Worm (Caenorhabditis elegans) whole organism, L4 larva: Measurements from ENCODE around the gene nprl-2.

Experiments used
- D1046.2 ChIP-seq: fragments of 200-800 bp; sonication (Bioruptor generic); IDR thresholded peaks from 2 replicates; pipeline ENCODE4 v1.3.6; 2022; ENCODE audit warnings: missing genetic modification characterization, missing compliant biosample characterization
- F10B5.3 ChIP-seq: sonication (generic microtip); optimal IDR thresholded peaks from 2 replicates; lab custom pipeline; 2016; ENCODE audit warnings: mild to moderate bottlenecking, missing genetic modification characterization, missing compliant biosample characterization
- T20F7.1 ChIP-seq: fragments of 200-800 bp; sonication (Bioruptor generic); optimal IDR thresholded peaks from 2 replicates; lab custom pipeline; 2018; ENCODE audit warnings: mild to moderate bottlenecking, missing genetic modification characterization, missing compliant biosample characterization
- T26A8.4 ChIP-seq: fragments of 200-800 bp; sonication (Bioruptor generic); IDR thresholded peaks from 2 replicates; pipeline ENCODE4 v1.3.6; 2022; ENCODE audit warnings: missing genetic modification characterization, missing compliant biosample characterization
- Y48G9A.11 ChIP-seq: fragments of 200-800 bp; sonication (Bioruptor generic); IDR thresholded peaks from 2 replicates; pipeline ENCODE4 v1.3.6; 2022; ENCODE audit warnings: missing genetic modification reagents, missing genetic modification characterization, missing compliant biosample characterization
- Y5F2A.4 ChIP-seq: fragments of 200-800 bp; sonication (Bioruptor generic); optimal IDR thresholded peaks from 2 replicates; lab custom pipeline; 2018; ENCODE audit warnings: mild to moderate bottlenecking, missing genetic modification characterization, missing compliant biosample characterization
- ZK337.2 ChIP-seq: fragments of 200-800 bp; sonication (Bioruptor generic); IDR thresholded peaks from 2 replicates; pipeline ENCODE4 v1.3.6; 2022; ENCODE audit warnings: missing genetic modification reagents, missing genetic modification characterization, missing compliant biosample characterization
- ZK546.5 ChIP-seq, 2 experiments: sonication (generic microtip); optimal IDR thresholded peaks; 2 replicates each; lab custom pipeline; 2017; ENCODE audit warnings: missing biosample characterization in 2 of 2, missing genetic modification characterization in 2 of 2
- attf-4 ChIP-seq: sonication (generic microtip); optimal IDR thresholded peaks from 3 replicates; lab custom pipeline; 2017; ENCODE audit warnings: missing biosample characterization, missing genetic modification characterization
- ceh-28 ChIP-seq: fragments of 150-350 bp; optimal IDR thresholded peaks from 2 replicates; lab custom pipeline; 2014; ENCODE audit warnings: missing biosample characterization, missing genetic modification reagents, missing genetic modification characterization
- ceh-32 ChIP-seq: sonication (generic microtip); optimal IDR thresholded peaks from 2 replicates; lab custom pipeline; 2016; ENCODE audit warnings: mild to moderate bottlenecking, missing genetic modification characterization, missing compliant biosample characterization; ENCODE audit not compliant: poor library complexity
- ceh-44 ChIP-seq: fragments of 200-800 bp; sonication (Bioruptor generic); IDR thresholded peaks from 2 replicates; pipeline ENCODE4 v1.3.6; 2022; ENCODE audit warnings: missing genetic modification reagents, missing genetic modification characterization, missing compliant biosample characterization
- ctbp-1 ChIP-seq: fragments of 200-800 bp; sonication (Bioruptor generic); IDR thresholded peaks from 2 replicates; pipeline ENCODE4 v1.3.6; 2022; ENCODE audit warnings: missing genetic modification reagents, missing genetic modification characterization, missing compliant biosample characterization
- daf-16 ChIP-seq, 3 experiments: sonication (generic microtip); optimal IDR thresholded peaks; 2 replicates each; lab custom pipeline; 2016 to 2017; ENCODE audit warnings: missing genetic modification characterization in 3 of 3, missing genetic modification reagents in 3 of 3, mild to moderate bottlenecking in 2 of 3, missing compliant biosample characterization in 2 of 3, missing biosample characterization in 1 of 3, moderate library complexity in 1 of 3
- dmd-6 ChIP-seq: fragments of 200-800 bp; sonication (Bioruptor generic); IDR thresholded peaks from 2 replicates; pipeline ENCODE4 v1.3.6; 2022; ENCODE audit warnings: missing genetic modification reagents, missing genetic modification characterization, missing compliant biosample characterization
- dpl-1 ChIP-seq: fragments of 150-350 bp; optimal IDR thresholded peaks from 2 replicates; lab custom pipeline; 2014; ENCODE audit warnings: missing biosample characterization, missing genetic modification reagents, missing genetic modification characterization
- duxl-1 ChIP-seq: sonication (generic microtip); optimal IDR thresholded peaks from 2 replicates; lab custom pipeline; 2016; ENCODE audit warnings: mild to moderate bottlenecking, missing genetic modification characterization, moderate library complexity, missing compliant biosample characterization; ENCODE audit not compliant: poor library complexity
- dve-1 ChIP-seq: sonication (generic microtip); optimal IDR thresholded peaks from 2 replicates; lab custom pipeline; 2017; ENCODE audit warnings: antibody characterized with exemption, mild to moderate bottlenecking, missing genetic modification characterization, missing compliant biosample characterization; ENCODE audit not compliant: insufficient read depth
- egl-27 ChIP-seq: sonication (generic microtip); optimal IDR thresholded peaks from 3 replicates; lab custom pipeline; 2017; ENCODE audit warnings: missing biosample characterization, missing genetic modification reagents, missing genetic modification characterization
- egl-43 ChIP-seq: fragments of 200-800 bp; sonication (Bioruptor generic); IDR thresholded peaks from 2 replicates; pipeline ENCODE4 v1.3.6; 2022; ENCODE audit warnings: missing genetic modification reagents, missing genetic modification characterization, missing compliant biosample characterization
- hif-1 ChIP-seq, 2 experiments: sonication (generic microtip); optimal IDR thresholded peaks; 2 replicates each; lab custom pipeline; 2016 to 2017; ENCODE audit warnings: missing compliant biosample characterization in 2 of 2, missing genetic modification characterization in 2 of 2, missing genetic modification reagents in 2 of 2, missing genotype in 2 of 2, mild to moderate bottlenecking in 1 of 2
- hlh-11 ChIP-seq: fragments of 200-800 bp; sonication (Bioruptor generic); optimal IDR thresholded peaks from 2 replicates; lab custom pipeline; 2018; ENCODE audit warnings: mild to moderate bottlenecking, missing genetic modification characterization, missing compliant biosample characterization
- hlh-30 ChIP-seq: sonication (generic microtip); optimal IDR thresholded peaks from 2 replicates; lab custom pipeline; 2017; ENCODE audit warnings: antibody characterized with exemption, mild to moderate bottlenecking, missing genetic modification characterization, missing compliant biosample characterization; ENCODE audit not compliant: insufficient read depth
- hmg-1.1 ChIP-seq: fragments of 200-800 bp; sonication (Bioruptor generic); IDR thresholded peaks from 2 replicates; pipeline ENCODE4 v1.3.6; 2022; ENCODE audit warnings: missing genetic modification reagents, missing genetic modification characterization, missing compliant biosample characterization
- lim-7 ChIP-seq: fragments of 200-800 bp; sonication (Bioruptor generic); IDR thresholded peaks from 2 replicates; pipeline ENCODE4 v1.3.6; 2022; ENCODE audit warnings: missing genetic modification characterization, missing compliant biosample characterization
- lin-38 ChIP-seq: fragments of 200-800 bp; sonication (Bioruptor generic); IDR thresholded peaks from 2 replicates; pipeline ENCODE4 v1.3.6; 2022; ENCODE audit warnings: missing genetic modification reagents, missing genetic modification characterization, missing compliant biosample characterization
- lsy-2 ChIP-seq, 2 experiments: fragments of 150-350 bp in 1 of 2; sonication (generic microtip) in 1 of 2; optimal IDR thresholded peaks; 2 replicates each; lab custom pipeline; 2014 to 2017; ENCODE audit warnings: missing biosample characterization in 2 of 2, missing genetic modification characterization in 2 of 2
- madf-5 ChIP-seq, 2 experiments: fragments of 200-800 bp; sonication (Bioruptor generic); IDR thresholded peaks; 2 replicates each; pipeline ENCODE4 v1.3.6; 2022; ENCODE audit warnings: missing compliant biosample characterization in 2 of 2, missing genetic modification characterization in 2 of 2
- madf-9 ChIP-seq: fragments of 200-800 bp; sonication (Bioruptor generic); conservative IDR thresholded peaks from 2 replicates; pipeline ENCODE4 v1.3.6; 2022; ENCODE audit warnings: missing genetic modification reagents, missing genetic modification characterization, missing compliant biosample characterization
- mdt-29 ChIP-seq: fragments of 200-800 bp; sonication (Bioruptor generic); IDR thresholded peaks from 2 replicates; pipeline ENCODE4 v1.3.6; 2022; ENCODE audit warnings: missing genetic modification reagents, missing genetic modification characterization, missing compliant biosample characterization
- mep-1 ChIP-seq: fragments of 150-350 bp; sonication (generic microtip); optimal IDR thresholded peaks from 3 replicates; lab custom pipeline; 2014; ENCODE audit warnings: missing biosample characterization, missing genetic modification characterization
- mes-2 ChIP-seq: sonication (generic microtip); optimal IDR thresholded peaks from 2 replicates; lab custom pipeline; 2016; ENCODE audit warnings: missing genotype, mild to moderate bottlenecking, missing genetic modification characterization, missing compliant biosample characterization; ENCODE audit not compliant: poor library complexity, severe bottlenecking
- mxl-3 ChIP-seq: fragments of 200-800 bp; sonication (Bioruptor generic); optimal IDR thresholded peaks from 2 replicates; lab custom pipeline; 2018; ENCODE audit warnings: mild to moderate bottlenecking, missing genetic modification characterization, missing compliant biosample characterization
- nhr-11 ChIP-seq: fragments of 150-350 bp; optimal IDR thresholded peaks from 2 replicates; lab custom pipeline; 2014; ENCODE audit warnings: missing biosample characterization, missing genetic modification characterization
- nhr-111 ChIP-seq: fragments of 200-800 bp; sonication (Bioruptor generic); optimal IDR thresholded peaks from 2 replicates; lab custom pipeline; 2018; ENCODE audit warnings: mild to moderate bottlenecking, missing genetic modification characterization, missing compliant biosample characterization
- nhr-237 ChIP-seq: sonication (generic microtip); optimal IDR thresholded peaks from 2 replicates; lab custom pipeline; 2017; ENCODE audit warnings: missing biosample characterization, missing genetic modification characterization
- nhr-25 ChIP-seq: sonication (generic microtip); optimal IDR thresholded peaks from 2 replicates; lab custom pipeline; 2017; ENCODE audit warnings: missing genetic modification characterization, mild to moderate bottlenecking, missing compliant biosample characterization, antibody characterized with exemption, moderate library complexity, borderline replicate concordance; ENCODE audit not compliant: insufficient read depth
- nhr-28 ChIP-seq: fragments of 150-350 bp; optimal IDR thresholded peaks from 2 replicates; lab custom pipeline; 2014; ENCODE audit warnings: missing biosample characterization, missing genetic modification characterization
- nhr-42 ChIP-seq: fragments of 200-800 bp; sonication (Bioruptor generic); IDR thresholded peaks from 2 replicates; pipeline ENCODE4 v1.3.6; 2022; ENCODE audit warnings: missing genetic modification characterization, missing compliant biosample characterization
- nhr-77 ChIP-seq: fragments of 150-350 bp; optimal IDR thresholded peaks from 2 replicates; lab custom pipeline; 2014; ENCODE audit warnings: missing biosample characterization, missing genetic modification characterization
- pqm-1 ChIP-seq: sonication (generic microtip); optimal IDR thresholded peaks from 2 replicates; lab custom pipeline; 2017; ENCODE audit warnings: missing biosample characterization, missing genetic modification characterization
- rbr-2 ChIP-seq: sonication (generic microtip); optimal IDR thresholded peaks from 2 replicates; lab custom pipeline; 2016; ENCODE audit warnings: missing genotype, missing genetic modification characterization, missing compliant biosample characterization
- set-16 ChIP-seq: fragments of 200-800 bp; sonication (Bioruptor generic); IDR thresholded peaks from 2 replicates; pipeline ENCODE4 v1.3.6; 2022; ENCODE audit warnings: missing genetic modification reagents, missing genetic modification characterization, missing compliant biosample characterization
- snpc-1.2 ChIP-seq: fragments of 200-800 bp; sonication (Bioruptor generic); IDR thresholded peaks from 2 replicates; pipeline ENCODE4 v1.3.6; 2022; ENCODE audit warnings: missing genetic modification reagents, missing genetic modification characterization, missing compliant biosample characterization
- tra-1 ChIP-seq: fragments of 200-800 bp; sonication (Bioruptor generic); IDR thresholded peaks from 2 replicates; pipeline ENCODE4 v1.3.6; 2022; ENCODE audit warnings: missing genetic modification reagents, missing genetic modification characterization, missing compliant biosample characterization
- vab-7 ChIP-seq: fragments of 200-800 bp; sonication (Bioruptor generic); IDR thresholded peaks from 2 replicates; pipeline ENCODE4 v1.3.6; 2022; ENCODE audit warnings: missing genetic modification reagents, missing genetic modification characterization, missing compliant biosample characterization
- zag-1 ChIP-seq: fragments of 150-350 bp; optimal IDR thresholded peaks from 2 replicates; lab custom pipeline; 2014; ENCODE audit warnings: missing biosample characterization, missing genetic modification characterization
- zip-11 ChIP-seq: fragments of 200-800 bp; sonication (Bioruptor generic); IDR thresholded peaks from 2 replicates; pipeline ENCODE4 v1.3.6; 2022; ENCODE audit warnings: missing genetic modification characterization, missing compliant biosample characterization
- zip-2 ChIP-seq: fragments of 150-350 bp; optimal IDR thresholded peaks from 2 replicates; lab custom pipeline; 2014; ENCODE audit warnings: missing biosample characterization, missing genetic modification characterization

Gene nprl-2

DNA sequence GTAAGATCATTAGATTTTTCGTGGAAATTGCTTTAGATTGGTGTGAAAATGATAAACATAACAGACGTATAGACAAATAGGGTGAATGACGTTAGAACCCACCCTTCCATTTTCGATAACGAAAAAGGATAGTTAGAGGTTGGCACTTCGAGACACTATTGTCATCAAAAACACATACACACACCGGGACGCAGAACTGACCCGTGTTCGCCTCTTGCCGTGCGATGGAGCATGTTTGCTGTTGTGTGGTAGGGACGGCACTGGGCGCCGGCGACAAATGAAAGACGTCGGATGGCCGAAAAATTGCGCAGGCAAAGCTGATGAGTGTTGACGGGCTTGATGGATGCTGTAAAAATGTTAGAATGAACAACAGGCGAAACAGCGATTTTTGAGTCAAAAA, 6.8 kb upstream of the nprl-2 start:
- TF ChIP-seq tra-1 (GFP tag; lab: Robert Waterston, UW) (no peak), hif-1 (tag; optimal IDR thresholded peaks at IDR 0.05; lab: Kevin White, UChicago) (peak in 1 of 2 experiments; percentile 8), vab-7 (GFP tag; lab: Robert Waterston, UW) (0 out of 2 replicates have a peak, but pooled peaks have one; percentile 23), ceh-32 (tag; lab: Kevin White, UChicago) (no peak), duxl-1 (tag; lab: Kevin White, UChicago) (no peak), madf-9 (no peak), ceh-44 (GFP tag; lab: Robert Waterston, UW) (no peak), lin-38 (GFP tag; lab: Robert Waterston, UW) (peak; percentile 80), snpc-1.2 (GFP tag; lab: Robert Waterston, UW) (no peak), lim-7 (GFP tag; lab: Robert Waterston, UW) (no peak), nhr-28 (tag; lab: Kevin White, UChicago) (peak; percentile 70), mep-1 (tag; lab: Kevin White, UChicago) (peak; percentile 68), ctbp-1 (GFP tag; lab: Robert Waterston, UW) (no peak), ZK546.5 (tag; optimal IDR thresholded peaks at IDR 0.05; lab: Kevin White, UChicago) (no peak), D1046.2 (GFP tag; lab: Robert Waterston, UW) (no peak), rbr-2 (tag; lab: Kevin White, UChicago) (peak; percentile 2), set-16 (GFP tag; lab: Robert Waterston, UW) (0 out of 2 replicates have a peak, but pooled peaks have one; percentile 17), egl-27 (tag; lab: Kevin White, UChicago) (no peak), pqm-1 (tag; lab: Kevin White, UChicago) (peak; percentile 42), Y48G9A.11 (GFP tag; lab: Robert Waterston, UW) (0 out of 2 replicates have a peak, but pooled peaks have one; percentile 21), zip-11 (GFP tag; lab: Robert Waterston, UW) (no peak), ZK337.2 (no peak), nhr-42 (peak; percentile 58; the same call in 1 of the 2 replicates), mdt-29 (no peak), Y5F2A.4 (GFP tag; lab: Kevin White, UChicago) (no peak), hlh-11 (tag; lab: Kevin White, UChicago) (peak; percentile 79), F10B5.3 (tag; lab: Kevin White, UChicago) (no peak), nhr-25 (tag; lab: Kevin White, UChicago) (no peak), hmg-1.1 (GFP tag; lab: Robert Waterston, UW) (peak; percentile 27; the same call in 1 of the 2 replicates), nhr-237 (tag; lab: Kevin White, UChicago) (no peak), zip-2 (tag; lab: Kevin White, UChicago) (no peak), lsy-2 (tag; optimal IDR thresholded peaks at IDR 0.05; lab: Kevin White, UChicago) (peak in 1 of 2 experiments; percentile 48), madf-5 (GFP tag; IDR thresholded peaks at IDR 0.05; lab: Robert Waterston, UW) (0 out of 4 replicates have a peak, but pooled peaks of 1 of the 2 experiments have one; percentile 70), egl-43 (GFP tag; lab: Robert Waterston, UW) (peak; percentile 54; the same call in 1 of the 2 replicates), daf-16 (GFP tag; optimal IDR thresholded peaks at IDR 0.05; lab: Kevin White, UChicago) (no peak), daf-16 (tag; optimal IDR thresholded peaks at IDR 0.05; lab: Kevin White, UChicago) (peak; percentile 83), dve-1 (tag; lab: Kevin White, UChicago) (peak; percentile 61), dpl-1 (no peak), nhr-11 (tag; lab: Kevin White, UChicago) (no peak), T20F7.1 (GFP tag; lab: Kevin White, UChicago) (no peak), attf-4 (tag; lab: Kevin White, UChicago) (no peak), T26A8.4 (GFP tag; lab: Robert Waterston, UW) (no peak), dmd-6 (GFP tag; lab: Robert Waterston, UW) (peak; percentile 81), nhr-77 (tag; lab: Kevin White, UChicago) (peak; percentile 19), zag-1 (no peak), mes-2 (tag; lab: Kevin White, UChicago) (peak; percentile 68), hlh-30 (tag; lab: Kevin White, UChicago) (peak; percentile 61), mxl-3 (GFP tag; lab: Kevin White, UChicago) (peak; percentile 74), nhr-111 (GFP tag; lab: Kevin White, UChicago) (no peak), ceh-28 (tag; lab: Kevin White, UChicago) (no peak)
